Fruit fly (Drosophila melanogaster): ENCODE data around the gene Pus1.

The Pus1 gene

DNA sequence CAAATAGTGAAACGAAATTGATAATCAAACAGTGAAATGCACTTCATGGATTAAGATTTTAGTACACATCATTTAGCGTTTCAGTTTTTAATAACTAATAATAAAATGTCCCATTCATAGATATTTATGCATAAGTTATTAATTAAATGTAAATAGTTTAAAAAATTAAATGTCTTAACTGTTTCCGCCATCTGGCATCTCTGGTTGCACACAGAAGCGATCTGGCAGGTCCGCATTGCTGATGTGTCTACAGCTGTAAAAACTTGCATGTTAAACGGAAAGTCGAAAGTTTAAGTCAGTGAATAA, 4.0 kb downstream of the Pus1 start, which contains the start of gene Srp72:
Srp72 (plus strand) TSS at position 232 of the 306 bp plus-strand sequence.
- peak; percentile 50 for TF ChIP-seq Max (GFP tag; optimal IDR thresholded peaks at IDR 0.05)
- peak; percentile 10 for TF ChIP-seq cwo (GFP tag; optimal IDR thresholded peaks at IDR 0.05)
- TF ChIP-seq CG9797 (GFP tag; optimal IDR thresholded peaks at IDR 0.05): peak; percentile 59
- peak; percentile 58 for TF ChIP-seq lab (GFP tag; optimal IDR thresholded peaks at IDR 0.05)
- peak; percentile 19; the same call in 1 of the 2 replicates for TF ChIP-seq MBD-R2 (GFP tag; IDR thresholded peaks at IDR 0.05)
- TF ChIP-seq CG13424 (tag; optimal IDR thresholded peaks at IDR 0.05): peak; percentile 55
- TF ChIP-seq CG10366 (GFP tag; IDR thresholded peaks at IDR 0.05): peak; percentile 23; the same call in 1 of the 2 replicates
- TF ChIP-seq CG2712 (tag; optimal IDR thresholded peaks at IDR 0.05): peak; percentile 65
- TF ChIP-seq CG34422 (GFP tag; IDR thresholded peaks at IDR 0.05): no peak
- peak; percentile 38 for TF ChIP-seq CG30020 (tag; optimal IDR thresholded peaks at IDR 0.05)
- peak; percentile 42 for TF ChIP-seq CG3281 (GFP tag; optimal IDR thresholded peaks at IDR 0.05)
- TF ChIP-seq Fer3 (tag; optimal IDR thresholded peaks at IDR 0.05): peak; percentile 57
- peak; percentile 48 for TF ChIP-seq CG18599 (GFP tag; optimal IDR thresholded peaks at IDR 0.05)
- TF ChIP-seq CG4617 (GFP tag; optimal IDR thresholded peaks at IDR 0.05; ENCODE audit: borderline replicate concordance): peak; percentile 11
- TF ChIP-seq dpn (GFP tag; optimal IDR thresholded peaks at IDR 0.05): peak in 1 of 2 experiments; percentile 27
- no peak for TF ChIP-seq bigmax (GFP tag; optimal IDR thresholded peaks at IDR 0.05)
- peak; percentile 71 for TF ChIP-seq ci (GFP tag; IDR thresholded peaks at IDR 0.05)
- TF ChIP-seq CG7745 (tag; optimal IDR thresholded peaks at IDR 0.05): peak; percentile 91
- no peak for TF ChIP-seq CG13123 (GFP tag; optimal IDR thresholded peaks at IDR 0.05)
- peak; percentile 68; the same call in 2 of the 3 replicates for TF ChIP-seq CG11695 (GFP tag; IDR thresholded peaks at IDR 0.05)
- peak; percentile 17 for TF ChIP-seq CG4820 (GFP tag; optimal IDR thresholded peaks at IDR 0.05)
- TF ChIP-seq CoRest (tag; optimal IDR thresholded peaks at IDR 0.05): peak; percentile 42
- no peak for TF ChIP-seq CG11560 (tag; IDR thresholded peaks at IDR 0.05)
- TF ChIP-seq dmrt99B (tag; optimal IDR thresholded peaks at IDR 0.05): peak; percentile 37
- no peak for TF ChIP-seq wor (GFP tag; IDR thresholded peaks at IDR 0.05)
- TF ChIP-seq nmo (GFP tag; optimal IDR thresholded peaks at IDR 0.05): peak; percentile 63
- TF ChIP-seq CG7928 (GFP tag; optimal IDR thresholded peaks at IDR 0.05): peak; percentile 43
- peak; percentile 55 for TF ChIP-seq Drgx (GFP tag; IDR thresholded peaks at IDR 0.05)
- TF ChIP-seq CG7786 (GFP tag; optimal IDR thresholded peaks at IDR 0.05): no peak
- no peak for TF ChIP-seq wdn (GFP tag; IDR thresholded peaks at IDR 0.05)
- TF ChIP-seq Doc2 (GFP tag; IDR thresholded peaks at IDR 0.05): no peak
- peak; percentile 25 for TF ChIP-seq Ssrp (tag; optimal IDR thresholded peaks at IDR 0.05)
- TF ChIP-seq CG9876 (GFP tag; optimal IDR thresholded peaks at IDR 0.05): no peak
- peak; percentile 45; the same call in 1 of the 2 replicates for TF ChIP-seq stc (GFP tag; IDR thresholded peaks at IDR 0.05)
- TF ChIP-seq vvl (GFP tag; IDR thresholded peaks at IDR 0.05): peak; percentile 54
- TF ChIP-seq hb (GFP tag; IDR thresholded peaks at IDR 0.05; ENCODE audit: partially characterized antibody): no peak
- TF ChIP-seq CG9727 (GFP tag; optimal IDR thresholded peaks at IDR 0.05): peak; percentile 66
- no peak for TF ChIP-seq Usf (GFP tag; optimal IDR thresholded peaks at IDR 0.05)
- TF ChIP-seq CG1647 (GFP tag; optimal IDR thresholded peaks at IDR 0.05): peak; percentile 17
- TF ChIP-seq CG17829 (tag; optimal IDR thresholded peaks at IDR 0.05): peak; percentile 52
- TF ChIP-seq CG13775 (GFP tag; optimal IDR thresholded peaks at IDR 0.05): peak; percentile 56
- TF ChIP-seq Ravus (GFP tag; IDR thresholded peaks at IDR 0.05): no peak
- peak; percentile 73 for TF ChIP-seq gem (tag; optimal IDR thresholded peaks at IDR 0.05)
- TF ChIP-seq CG10565 (GFP tag; optimal IDR thresholded peaks at IDR 0.05): peak; percentile 28
- TF ChIP-seq sd (tag; optimal IDR thresholded peaks at IDR 0.05): peak; percentile 33
- TF ChIP-seq fd64A (GFP tag; optimal IDR thresholded peaks at IDR 0.05): no peak
- TF ChIP-seq lmd (GFP tag; IDR thresholded peaks at IDR 0.05): peak; percentile 37; the same call in 1 of the 2 replicates
- no peak for TF ChIP-seq pfk (GFP tag; optimal IDR thresholded peaks at IDR 0.05)
- TF ChIP-seq zfh2 (GFP tag; optimal IDR thresholded peaks at IDR 0.05): peak; percentile 1
- TF ChIP-seq CG7357 (GFP tag; IDR thresholded peaks at IDR 0.05): peak; percentile 14; the same call in 1 of the 3 replicates
- peak; percentile 21 for TF ChIP-seq bcd (GFP tag; optimal IDR thresholded peaks at IDR 0.05)

All from whole organism, embryonic.